Worm (Caenorhabditis elegans) whole organism, young adult: ENCODE data around the gene T05E12.6.

ENCODE experiments used
- B0336.3 ChIP-seq: fragments of 200-800 bp; sonication (Bioruptor generic); IDR thresholded peaks from 2 replicates; pipeline ENCODE4 v1.3.6; 2022; ENCODE audit warnings: missing genetic modification characterization, missing compliant biosample characterization
- C06A6.2 ChIP-seq: fragments of 200-800 bp; sonication (Bioruptor generic); conservative IDR thresholded peaks from 2 replicates; pipeline ENCODE4 v1.3.6; 2022; ENCODE audit warnings: missing genetic modification characterization, missing compliant biosample characterization
- F52B5.7 ChIP-seq: sonication (generic microtip); optimal IDR thresholded peaks from 2 replicates; lab custom pipeline; 2016; ENCODE audit warnings: mild to moderate bottlenecking, missing genetic modification characterization, missing compliant biosample characterization
- F55B11.4 ChIP-seq: sonication (generic microtip); optimal IDR thresholded peaks from 2 replicates; lab custom pipeline; 2016; ENCODE audit warnings: missing compliant biosample characterization, missing genetic modification characterization, borderline replicate concordance; ENCODE audit not compliant: insufficient read depth
- F57A8.1 ChIP-seq: fragments of 200-800 bp; sonication (Bioruptor generic); optimal IDR thresholded peaks from 2 replicates; lab custom pipeline; 2018; ENCODE audit warnings: mild to moderate bottlenecking, missing genetic modification characterization, moderate library complexity, missing compliant biosample characterization
- Y95B8A.8 ChIP-seq: fragments of 200-800 bp; sonication (Bioruptor generic); IDR thresholded peaks from 2 replicates; pipeline ENCODE4 v1.3.6; 2022; ENCODE audit warnings: missing genetic modification reagents, missing genetic modification characterization, missing compliant biosample characterization
- ZK185.1 ChIP-seq: sonication (generic microtip); optimal IDR thresholded peaks from 2 replicates; lab custom pipeline; 2016; ENCODE audit warnings: mild to moderate bottlenecking, missing genetic modification characterization, missing compliant biosample characterization; ENCODE audit not compliant: poor library complexity, severe bottlenecking
- atf-7 ChIP-seq: sonication (generic microtip); optimal IDR thresholded peaks from 2 replicates; lab custom pipeline; 2017; ENCODE audit warnings: mild to moderate bottlenecking, missing genetic modification characterization, missing compliant biosample characterization
- cebp-1 ChIP-seq, 2 experiments: fragments of 200-800 bp in 1 of 2; sonication (Bioruptor generic) in 1 of 2; sonication (generic microtip) in 1 of 2; IDR thresholded peaks in 1 of 2; optimal IDR thresholded peaks in 1 of 2; 2 replicates each; pipeline versions ENCODE4 v1.3.6 to Lab custom; 2017 to 2022; ENCODE audit warnings: missing compliant biosample characterization in 2 of 2, missing genetic modification characterization in 2 of 2, mild to moderate bottlenecking in 1 of 2, missing genetic modification reagents in 1 of 2, moderate library complexity in 1 of 2
- ceh-100 ChIP-seq: fragments of 200-800 bp; sonication (Bioruptor generic); IDR thresholded peaks from 2 replicates; pipeline ENCODE4 v1.3.6; 2022; ENCODE audit warnings: missing genetic modification reagents, missing genetic modification characterization, missing compliant biosample characterization
- ceh-40 ChIP-seq: fragments of 200-800 bp; sonication (Bioruptor generic); IDR thresholded peaks from 2 replicates; pipeline ENCODE4 v1.3.6; 2022; ENCODE audit warnings: missing genetic modification characterization, missing compliant biosample characterization
- ceh-58 ChIP-seq: fragments of 200-800 bp; sonication (Bioruptor generic); IDR thresholded peaks from 2 replicates; pipeline ENCODE4 v1.3.6; 2022; ENCODE audit warnings: missing genetic modification characterization, missing compliant biosample characterization
- hmg-20 ChIP-seq: fragments of 200-800 bp; sonication (Bioruptor generic); IDR thresholded peaks from 2 replicates; pipeline ENCODE4 v1.3.6; 2022; ENCODE audit warnings: missing genetic modification reagents, missing genetic modification characterization, missing compliant biosample characterization
- hrde-1 ChIP-seq: sonication (generic microtip); optimal IDR thresholded peaks from 2 replicates; lab custom pipeline; 2016; ENCODE audit warnings: missing genetic modification characterization, mild to moderate bottlenecking, missing compliant biosample characterization, moderate library complexity, missing genotype, missing genetic modification reagents, borderline replicate concordance
- let-607 ChIP-seq, 2 experiments: fragments of 200-800 bp in 1 of 2; sonication (Bioruptor generic) in 1 of 2; sonication (generic microtip) in 1 of 2; optimal IDR thresholded peaks; 2 replicates each; lab custom pipeline; 2016 to 2018; ENCODE audit warnings: mild to moderate bottlenecking in 2 of 2, missing compliant biosample characterization in 2 of 2, missing genetic modification characterization in 2 of 2, moderate library complexity in 2 of 2, missing genotype in 1 of 2
- lir-1 ChIP-seq: fragments of 200-800 bp; sonication (Bioruptor generic); conservative IDR thresholded peaks from 2 replicates; pipeline ENCODE4 v1.3.6; 2022; ENCODE audit warnings: missing genetic modification reagents, missing genetic modification characterization, missing compliant biosample characterization
- lsl-1 ChIP-seq: fragments of 200-800 bp; sonication (Bioruptor generic); optimal IDR thresholded peaks from 2 replicates; lab custom pipeline; 2018; ENCODE audit warnings: mild to moderate bottlenecking, missing genetic modification characterization, moderate library complexity, missing compliant biosample characterization
- madf-6 ChIP-seq: fragments of 200-800 bp; sonication (Bioruptor generic); IDR thresholded peaks from 2 replicates; pipeline ENCODE4 v1.3.6; 2022; ENCODE audit warnings: missing genetic modification reagents, missing genetic modification characterization, missing compliant biosample characterization
- mxl-1 ChIP-seq: sonication (generic microtip); optimal IDR thresholded peaks from 2 replicates; lab custom pipeline; 2016; ENCODE audit warnings: missing genetic modification characterization, missing compliant biosample characterization
- nfya-1 ChIP-seq: sonication (generic microtip); optimal IDR thresholded peaks from 2 replicates; lab custom pipeline; 2017; ENCODE audit warnings: antibody characterized with exemption, missing compliant biosample characterization, missing genetic modification characterization, borderline replicate concordance; ENCODE audit not compliant: insufficient read depth
- nhr-179 ChIP-seq: sonication (generic microtip); optimal IDR thresholded peaks from 2 replicates; lab custom pipeline; 2016; ENCODE audit warnings: mild to moderate bottlenecking, missing genetic modification characterization, missing compliant biosample characterization
- nhr-80 ChIP-seq: sonication (generic microtip); optimal IDR thresholded peaks from 2 replicates; lab custom pipeline; 2016; ENCODE audit warnings: missing genetic modification characterization, missing compliant biosample characterization
- pha-4 ChIP-seq: fragments of 150-350 bp; sonication (generic microtip); optimal IDR thresholded peaks from 2 replicates; lab custom pipeline; 2014; ENCODE audit warnings: missing biosample characterization, missing genetic modification reagents, missing genetic modification characterization
- snpc-4 ChIP-seq, 5 experiments: fragments of 150-350 bp in 1 of 5; sonication (generic microtip) in 4 of 5; optimal IDR thresholded peaks; 2 replicates each; lab custom pipeline; 2014 to 2018; ENCODE audit warnings: missing genetic modification characterization in 5 of 5, missing biosample characterization in 3 of 5, antibody characterized with exemption in 2 of 5, mild to moderate bottlenecking in 2 of 5, missing compliant biosample characterization in 2 of 5, missing genotype in 2 of 5, moderate library complexity in 2 of 5, missing genetic modification reagents in 1 of 5
- sptf-2 ChIP-seq: fragments of 200-800 bp; sonication (Bioruptor generic); optimal IDR thresholded peaks from 2 replicates; lab custom pipeline; 2018; ENCODE audit warnings: mild to moderate bottlenecking, missing genetic modification characterization, missing compliant biosample characterization
- unc-62 ChIP-seq: fragments of 150-350 bp; optimal IDR thresholded peaks from 2 replicates; lab custom pipeline; 2014; ENCODE audit warnings: missing biosample characterization, missing genetic modification reagents, missing genetic modification characterization
- zfh-2 ChIP-seq: fragments of 200-800 bp; sonication (Bioruptor generic); conservative IDR thresholded peaks from 2 replicates; pipeline ENCODE4 v1.3.6; 2022; ENCODE audit warnings: missing genetic modification reagents, missing genetic modification characterization, missing compliant biosample characterization
- ztf-22 ChIP-seq: fragments of 200-800 bp; sonication (Bioruptor generic); optimal IDR thresholded peaks from 2 replicates; lab custom pipeline; 2018; ENCODE audit warnings: mild to moderate bottlenecking, missing genetic modification characterization, moderate library complexity, missing compliant biosample characterization
- ztf-25 ChIP-seq: fragments of 200-800 bp; sonication (Bioruptor generic); IDR thresholded peaks from 2 replicates; pipeline ENCODE4 v1.3.6; 2022; ENCODE audit warnings: missing genetic modification reagents, missing genetic modification characterization, missing compliant biosample characterization
- ztf-6 ChIP-seq: fragments of 200-800 bp; sonication (Bioruptor generic); IDR thresholded peaks from 2 replicates; pipeline ENCODE4 v1.3.6; 2022; ENCODE audit warnings: missing genetic modification reagents, missing genetic modification characterization, missing compliant biosample characterization

The T05E12.6 gene

ce11 chrV:17082718-17083117, 6.5 kb downstream of the T05E12.6 start, which contains the start of gene T05E12.9:
Gene T05E12.9 (minus strand): TSS chrV:17082818.
- TF ChIP-seq B0336.3 (GFP tag; lab: Robert Waterston, UW) (no peak), hmg-20 (GFP tag; lab: Robert Waterston, UW) (no peak), unc-62 (GFP tag; lab: Kevin White, UChicago) (no peak), ceh-100 (GFP tag; lab: Robert Waterston, UW) (no peak), mxl-1 (tag; lab: Kevin White, UChicago) (no peak), nhr-179 (tag; lab: Kevin White, UChicago) (no peak), F57A8.1 (GFP tag; lab: Kevin White, UChicago) (no peak), pha-4 (tag; lab: Kevin White, UChicago) (no peak), zfh-2 (GFP tag; lab: Robert Waterston, UW) (no peak), F52B5.7 (tag; lab: Kevin White, UChicago) (no peak), sptf-2 (no peak), madf-6 (GFP tag; lab: Robert Waterston, UW) (no peak), let-607 (tag; optimal IDR thresholded peaks at IDR 0.05; lab: Kevin White, UChicago) (no peak)

- TF ChIP-seq Y95B8A.8 (GFP tag; lab: Robert Waterston, UW), result no peak
- TF ChIP-seq ceh-40 (GFP tag; lab: Robert Waterston, UW), result no peak
- no peak for TF ChIP-seq lsl-1 (GFP tag; lab: Kevin White, UChicago)
- TF ChIP-seq unc-62 (GFP tag; lab: Kevin White, UChicago), result no peak
Measured at ce11 chrV:17079795-17080194, 9.4 kb downstream of the T05E12.6 start, which contains the start of gene srw-20. Gene srw-20 (minus strand): TSS chrV:17079895.

ce11 chrV:17077889-17078288, 11.4 kb downstream of the T05E12.6 start, which contains the start of gene T05E12.3:
Gene T05E12.3 (minus strand): TSS chrV:17077989.
- TF ChIP-seq snpc-4 (GFP tag; optimal IDR thresholded peaks at IDR 0.05; lab: Kevin White, UChicago), result no peak
- TF ChIP-seq snpc-4 (tag; optimal IDR thresholded peaks at IDR 0.05; lab: Kevin White, UChicago), result peak in 1 of 4 experiments; percentile 50
- no peak for TF ChIP-seq nfya-1 (tag; lab: Kevin White, UChicago)
- TF ChIP-seq lir-1 (GFP tag; lab: Robert Waterston, UW), result no peak
- TF ChIP-seq ztf-6 (GFP tag; lab: Robert Waterston, UW), result no peak
- TF ChIP-seq ZK185.1, result no peak
- peak; percentile 42 for TF ChIP-seq nhr-80 (tag; lab: Kevin White, UChicago)
- no peak for TF ChIP-seq hrde-1

- no peak for TF ChIP-seq ztf-6 (GFP tag; lab: Robert Waterston, UW)
Measured at ce11 chrV:17075900-17076299, 13.3 kb downstream of the T05E12.6 start, which contains the start of gene str-125. Gene str-125 (minus strand): TSS chrV:17076000.

ce11 chrV:17071578-17071977, 17.7 kb downstream of the T05E12.6 start, which contains the start of gene srbc-14:
Gene srbc-14 (minus strand): TSS chrV:17071678.
- no peak for TF ChIP-seq atf-7 (tag; lab: Kevin White, UChicago)
- no peak for TF ChIP-seq ceh-58
- no peak for TF ChIP-seq C06A6.2 (GFP tag; lab: Robert Waterston, UW)
- TF ChIP-seq ztf-22, result no peak
- no peak for TF ChIP-seq F55B11.4 (tag; lab: Kevin White, UChicago)

ce11 chrV:17068839-17069238, 20.4 kb downstream of the T05E12.6 start, which contains the start of gene T05E12.8:
Gene T05E12.8 (plus strand): TSS chrV:17069139.
- TF ChIP-seq ztf-25 (GFP tag; lab: Robert Waterston, UW), result no peak
- TF ChIP-seq F55B11.4 (tag; lab: Kevin White, UChicago), result no peak
- no peak for TF ChIP-seq cebp-1 (GFP tag; IDR thresholded peaks at IDR 0.05; lab: Robert Waterston, UW)
- no peak for TF ChIP-seq cebp-1 (tag; optimal IDR thresholded peaks at IDR 0.05; lab: Kevin White, UChicago)
- no peak for TF ChIP-seq nhr-80 (tag; lab: Kevin White, UChicago)
